Worm (Caenorhabditis elegans): ENCODE measurements around the gene F25H9.2.

- TF ChIP-seq Y67H2A.10 (GFP tag; conservative IDR thresholded peaks at IDR 0.05) (no peak), madf-6 (GFP tag; IDR thresholded peaks at IDR 0.05) (no peak), snpc-4 (GFP tag; optimal IDR thresholded peaks at IDR 0.05) (no peak), snpc-4 (tag; optimal IDR thresholded peaks at IDR 0.05) (no peak), ceh-27 (GFP tag; optimal IDR thresholded peaks at IDR 0.05) (no peak), madf-8 (GFP tag; conservative IDR thresholded peaks at IDR 0.05) (no peak), ztf-18 (tag; optimal IDR thresholded peaks at IDR 0.05) (no peak), ztf-3 (GFP tag; optimal IDR thresholded peaks at IDR 0.05) (no peak), mxl-1 (tag; optimal IDR thresholded peaks at IDR 0.05) (no peak), Y95B8A.8 (GFP tag; IDR thresholded peaks at IDR 0.05) (no peak), F39B2.1 (GFP tag; IDR thresholded peaks at IDR 0.05) (no peak), aptf-3 (GFP tag; IDR thresholded peaks at IDR 0.05) (no peak), hlh-26 (GFP tag; conservative IDR thresholded peaks at IDR 0.05) (no peak)
These were observed 45.9 kb upstream of the F25H9.2 start for ce11 chrV:13411992-13412298.

All from whole organism, young adult.